Worm (Caenorhabditis elegans) whole organism, L1 larva: Measurements from ENCODE around the gene C18H2.5.

Experiments
- alr-1 ChIP-seq: fragments of 200-800 bp; sonication (Bioruptor generic); optimal IDR thresholded peaks from 2 replicates; lab custom pipeline; 2018; ENCODE audit warnings: borderline replicate concordance, mild to moderate bottlenecking, missing genetic modification characterization, missing compliant biosample characterization
- aly-2 ChIP-seq: fragments of 150-350 bp; optimal IDR thresholded peaks from 2 replicates; lab custom pipeline; 2014; ENCODE audit warnings: missing biosample characterization, missing genetic modification characterization
- ceh-82 ChIP-seq, 3 experiments: fragments of 150-350 bp in 1 of 3; sonication (generic microtip) in 2 of 3; optimal IDR thresholded peaks; 2 replicates each; lab custom pipeline; 2014 to 2017; ENCODE audit warnings: missing biosample characterization in 3 of 3, missing genetic modification characterization in 3 of 3
- dpl-1 ChIP-seq, 3 experiments: fragments of 150-350 bp in 2 of 3; sonication (generic microtip) in 1 of 3; optimal IDR thresholded peaks; 2 replicates each; lab custom pipeline; 2014 to 2017; ENCODE audit warnings: missing biosample characterization in 3 of 3, missing genetic modification characterization in 3 of 3, missing genetic modification reagents in 3 of 3
- nhr-71 ChIP-seq: sonication (generic microtip); optimal IDR thresholded peaks from 2 replicates; lab custom pipeline; 2016; ENCODE audit warnings: mild to moderate bottlenecking, missing genetic modification characterization, moderate library complexity, missing compliant biosample characterization
- nhr-77 ChIP-seq: fragments of 150-350 bp; optimal IDR thresholded peaks from 2 replicates; lab custom pipeline; 2014; ENCODE audit warnings: missing biosample characterization, missing genetic modification characterization
- skn-1 ChIP-seq: fragments of 150-350 bp; optimal IDR thresholded peaks from 2 replicates; lab custom pipeline; 2014; ENCODE audit warnings: missing biosample characterization, missing genetic modification characterization
- unc-130 ChIP-seq: fragments of 150-350 bp; optimal IDR thresholded peaks from 2 replicates; lab custom pipeline; 2017; ENCODE audit warnings: missing biosample characterization, missing genetic modification characterization, inconsistent platforms
- zag-1 ChIP-seq: fragments of 150-350 bp; optimal IDR thresholded peaks from 2 replicates; lab custom pipeline; 2014; ENCODE audit warnings: missing biosample characterization, missing genetic modification characterization
- ztf-4 ChIP-seq: fragments of 150-350 bp; optimal IDR thresholded peaks from 2 replicates; lab custom pipeline; 2014; ENCODE audit warnings: missing biosample characterization, missing genetic modification characterization

DNA sequence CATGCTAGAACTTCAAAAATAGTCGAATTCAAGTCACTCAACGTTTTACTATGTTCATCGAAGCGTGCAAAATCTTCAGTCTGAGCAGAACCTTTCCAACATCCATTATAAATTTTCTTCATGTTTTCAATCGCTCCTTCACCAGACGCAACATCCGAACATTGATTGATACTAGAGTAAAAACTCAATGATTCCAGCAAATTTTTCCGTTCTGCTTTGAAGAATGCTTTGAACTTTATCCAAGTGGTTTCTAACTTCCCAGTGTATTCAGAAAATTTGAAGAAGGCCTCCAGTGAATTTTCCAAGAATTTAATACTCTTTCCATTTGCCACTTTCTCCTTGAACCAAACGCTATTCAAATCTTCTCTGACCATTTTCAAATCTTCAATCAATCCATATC lies 1.9 kb downstream of the C18H2.5 start:
- TF ChIP-seq alr-1 (tag; lab: Kevin White, UChicago) = no peak
- no peak for TF ChIP-seq aly-2 (tag; lab: Kevin White, UChicago)
- TF ChIP-seq nhr-77 (tag; lab: Kevin White, UChicago) = no peak
- no peak for TF ChIP-seq unc-130 (tag; lab: Kevin White, UChicago)
- TF ChIP-seq zag-1 = no peak
- no peak for TF ChIP-seq ztf-4 (tag; lab: Kevin White, UChicago)
- TF ChIP-seq skn-1 (tag; lab: Kevin White, UChicago) = no peak
- no peak for TF ChIP-seq nhr-71 (tag; lab: Kevin White, UChicago)
- TF ChIP-seq ceh-82 (tag; optimal IDR thresholded peaks at IDR 0.05; lab: Kevin White, UChicago) = no peak
- TF ChIP-seq dpl-1 (GFP tag; optimal IDR thresholded peaks at IDR 0.05; lab: Kevin White, UChicago) = no peak
